Fruit fly (Drosophila melanogaster) S2 (cell line): ENCODE results near the gene ppk31.

ENCODE experiments used
- CG8478 ChIP-seq: fragments of >200 bp; optimal IDR thresholded peaks from 2 replicates; lab custom pipeline; 2018
- CTCF ChIP-seq, 2 experiments: fragments of >200 bp; optimal IDR thresholded peaks; 2 replicates each; lab custom pipeline; 2018

DNA sequence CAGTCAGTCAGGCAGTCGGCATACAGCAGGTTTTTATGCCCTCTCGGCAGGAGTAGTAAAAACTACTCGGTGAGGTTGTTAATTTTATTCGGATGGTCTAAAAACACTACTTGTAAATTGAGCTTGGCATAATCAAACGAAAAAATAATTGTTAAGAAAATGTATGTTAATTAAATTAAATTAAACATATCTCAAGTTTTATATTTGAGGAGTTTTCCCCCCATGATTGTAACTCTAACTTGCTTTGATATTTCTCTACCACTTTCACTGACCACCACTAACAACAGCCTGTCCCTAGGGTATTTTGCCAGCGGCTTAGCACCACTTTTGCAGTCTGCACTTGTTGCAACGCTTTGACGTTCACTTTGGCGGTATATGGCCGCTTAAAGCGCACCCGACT lies 12.8 kb downstream of the ppk31 start:
- no peak for TF ChIP-seq CG8478
- TF ChIP-seq CTCF (optimal IDR thresholded peaks at IDR 0.05; lab: Kevin White, UChicago), result no peak
